Fruit fly (Drosophila melanogaster) whole organism: ENCODE data around the gene CG34247.
A peak's percentile ranks its signal among the peaks of the same experiment; 100 is the strongest.

ENCODE experiments used
- CG8478 ChIP-seq: fragments of >200 bp; optimal IDR thresholded peaks from 2 replicates; lab custom pipeline; 2018; ENCODE audit warnings: inconsistent platforms
- Dll ChIP-seq: fragments of >200 bp; optimal IDR thresholded peaks from 2 replicates; lab custom pipeline; 2017
- EcR ChIP-seq, 2 experiments: fragments of >200 bp; optimal IDR thresholded peaks; 2 replicates each; lab custom pipeline; 2017; ENCODE audit warnings: missing biosample characterization in 2 of 2, missing genetic modification characterization in 2 of 2, missing genetic modification reagents in 2 of 2
- pan ChIP-seq: fragments of >200 bp; optimal IDR thresholded peaks from 2 replicates; lab custom pipeline; 2017
- psq ChIP-seq: fragments of >200 bp; optimal IDR thresholded peaks from 2 replicates; lab custom pipeline; 2017
- usp ChIP-seq: fragments of >200 bp; optimal IDR thresholded peaks from 2 replicates; lab custom pipeline; 2017; ENCODE audit warnings: missing biosample characterization, missing genetic modification characterization, mixed read lengths

Gene CG34247

DNA sequence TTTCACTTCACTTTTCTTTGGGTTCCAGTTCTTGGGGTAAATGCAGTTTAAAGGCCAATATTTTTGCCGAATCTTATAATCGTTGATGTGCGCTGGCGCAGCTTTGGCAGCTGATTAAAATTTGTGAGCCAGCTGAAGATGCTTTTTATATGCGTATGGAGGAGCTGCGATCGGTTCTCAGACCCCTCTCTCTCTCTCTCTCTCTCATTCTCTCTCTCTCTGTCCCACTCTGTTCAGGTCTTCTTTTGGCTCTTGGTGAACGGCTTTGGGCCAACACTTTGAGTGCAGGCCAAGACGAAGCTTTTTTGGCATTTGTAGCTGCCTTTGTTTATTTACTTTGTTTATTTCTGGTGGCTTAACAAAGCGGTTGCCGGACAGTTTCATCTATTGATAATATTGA, 26.9 kb upstream of the CG34247 start, which contains the start of gene CG13046:
Gene CG13046, minus strand, starts transcription at position 101 of the 400 bp plus-strand sequence.
- TF ChIP-seq psq (no peak), Dll (lab: Kevin White, UChicago) (no peak), EcR (GFP tag; optimal IDR thresholded peaks at IDR 0.05; lab: Kevin White, UChicago) (no peak), usp (no peak), pan (lab: Kevin White, UChicago) (no peak)

DNA sequence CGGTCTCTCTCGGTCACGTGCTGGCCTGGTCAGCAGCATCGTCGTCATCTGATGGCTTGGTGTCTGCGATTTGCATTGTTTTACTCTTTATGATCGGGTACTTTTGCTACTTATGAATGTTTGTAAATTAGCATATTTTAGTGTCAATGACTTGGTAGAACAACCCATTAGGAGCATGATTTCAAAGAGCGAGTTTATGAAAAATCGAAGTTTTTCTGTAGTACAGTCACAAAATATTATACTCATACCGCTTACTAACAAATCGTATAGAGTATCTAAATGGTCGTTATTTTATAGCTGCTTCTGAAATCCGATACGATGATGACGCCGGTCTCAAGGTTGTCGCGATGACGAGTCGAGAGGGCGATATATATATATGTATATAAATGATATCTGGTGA, 24.9 kb upstream of the CG34247 start:
- TF ChIP-seq CG8478 (lab: Kevin White, UChicago) (no peak), psq (no peak), usp (no peak), pan (lab: Kevin White, UChicago) (no peak), EcR (GFP tag; optimal IDR thresholded peaks at IDR 0.05; lab: Kevin White, UChicago) (no peak), Dll (lab: Kevin White, UChicago) (no peak)

- no peak for TF ChIP-seq psq
- TF ChIP-seq CG8478 (lab: Kevin White, UChicago), result no peak
Measured at dm6 chr3L:16285346-16285911, 24.0 kb upstream of the CG34247 start, which contains the start of gene CG13047. Gene CG13047, minus strand, starts transcription at chr3L:16285396.

- TF ChIP-seq pan (lab: Kevin White, UChicago) (no peak), usp (no peak), psq (no peak), Dll (lab: Kevin White, UChicago) (no peak), EcR (GFP tag; optimal IDR thresholded peaks at IDR 0.05; lab: Kevin White, UChicago) (no peak), CG8478 (lab: Kevin White, UChicago) (no peak)
Measured at dm6 chr3L:16283821-16284220, 22.4 kb upstream of the CG34247 start, which contains the start of gene CG13048. Gene CG13048, minus strand, starts transcription at chr3L:16283921.

DNA sequence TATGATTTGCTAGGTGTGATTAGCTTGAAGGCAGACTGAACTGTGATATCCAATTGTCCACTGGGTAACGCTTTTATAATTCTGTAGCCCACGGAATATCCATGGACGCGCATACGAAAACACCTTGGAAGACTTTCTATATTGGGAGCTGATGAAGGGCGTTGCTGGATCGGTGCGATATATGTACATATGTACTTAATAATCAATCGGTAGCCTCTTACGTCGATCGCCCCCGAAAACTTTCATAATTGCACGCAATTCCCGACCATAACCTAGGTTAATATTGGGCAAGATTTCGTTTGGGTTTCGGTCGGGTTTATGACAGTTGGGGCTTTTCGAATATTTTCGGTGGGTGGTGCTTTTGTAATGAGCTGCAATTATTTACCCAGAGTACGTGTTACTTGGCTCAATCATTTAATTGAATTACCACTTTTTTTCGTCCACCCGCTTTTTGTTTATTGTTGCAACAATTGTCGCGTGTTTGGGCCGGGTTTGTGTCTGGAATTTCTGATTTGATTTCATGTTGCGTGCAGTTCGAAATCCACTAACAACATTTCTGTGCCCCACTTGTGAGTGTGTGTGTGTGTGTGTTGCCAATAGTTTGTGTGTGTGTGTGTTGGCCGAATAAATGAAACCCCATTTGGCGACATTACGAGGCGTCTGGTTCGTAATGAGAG, 20.6 kb upstream of the CG34247 start, which contains the start of gene CG13049:
Gene CG13049, minus strand, starts transcription at position 51 of the 677 bp plus-strand sequence.
- TF ChIP-seq Dll (lab: Kevin White, UChicago), result no peak
- no peak for TF ChIP-seq pan (lab: Kevin White, UChicago)
- TF ChIP-seq psq, result no peak
- no peak for TF ChIP-seq EcR (GFP tag; optimal IDR thresholded peaks at IDR 0.05; lab: Kevin White, UChicago)
- no peak for TF ChIP-seq CG8478 (lab: Kevin White, UChicago)
- TF ChIP-seq usp, result no peak

dm6 chr3L:16279987-16280454, 18.6 kb upstream of the CG34247 start, which contains the start of gene CG13064:
Gene CG13064, plus strand, starts transcription at chr3L:16280404.
- TF ChIP-seq EcR (GFP tag; optimal IDR thresholded peaks at IDR 0.05; lab: Kevin White, UChicago) (peak in 1 of 2 experiments; percentile 54), Dll (lab: Kevin White, UChicago) (no peak)

DNA sequence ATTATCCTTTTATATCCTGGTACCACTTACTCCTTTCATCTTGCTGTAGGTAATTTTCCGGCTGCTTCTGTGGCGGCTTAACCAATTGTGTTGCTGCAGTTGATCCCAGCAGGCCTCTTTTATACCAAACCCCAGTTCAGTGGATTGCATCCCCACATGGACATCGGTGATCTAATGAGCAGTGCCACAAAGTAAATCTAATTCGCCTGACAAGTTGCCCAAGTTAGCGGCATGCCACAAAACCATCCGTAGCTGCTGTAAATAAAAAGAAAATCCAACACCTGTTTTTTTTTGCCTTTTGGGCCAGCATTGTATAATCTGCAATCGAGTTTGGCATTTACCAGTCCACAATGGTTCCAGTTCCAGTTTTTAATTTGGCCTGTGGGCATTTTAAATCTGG, 17.8 kb upstream of the CG34247 start, which contains the start of gene CG13050:
Gene CG13050, minus strand, starts transcription at position 101 of the 400 bp plus-strand sequence.
- TF ChIP-seq EcR (GFP tag; optimal IDR thresholded peaks at IDR 0.05; lab: Kevin White, UChicago), result no peak
- no peak for TF ChIP-seq psq
- no peak for TF ChIP-seq pan (lab: Kevin White, UChicago)
- no peak for TF ChIP-seq CG8478 (lab: Kevin White, UChicago)
- no peak for TF ChIP-seq usp
- TF ChIP-seq Dll (lab: Kevin White, UChicago), result no peak

dm6 chr3L:16277135-16277534, 15.7 kb upstream of the CG34247 start, which contains the start of gene CG13065:
Gene CG13065, plus strand, starts transcription at chr3L:16277435.
- TF ChIP-seq Dll (lab: Kevin White, UChicago), result no peak
- TF ChIP-seq psq, result no peak
- TF ChIP-seq EcR (GFP tag; optimal IDR thresholded peaks at IDR 0.05; lab: Kevin White, UChicago), result no peak

dm6 chr3L:16275391-16276017, 14.1 kb upstream of the CG34247 start:
- no peak for TF ChIP-seq CG8478 (lab: Kevin White, UChicago)
- no peak for TF ChIP-seq pan (lab: Kevin White, UChicago)
- TF ChIP-seq EcR (GFP tag; optimal IDR thresholded peaks at IDR 0.05; lab: Kevin White, UChicago), result peak in 1 of 2 experiments; percentile 71

DNA sequence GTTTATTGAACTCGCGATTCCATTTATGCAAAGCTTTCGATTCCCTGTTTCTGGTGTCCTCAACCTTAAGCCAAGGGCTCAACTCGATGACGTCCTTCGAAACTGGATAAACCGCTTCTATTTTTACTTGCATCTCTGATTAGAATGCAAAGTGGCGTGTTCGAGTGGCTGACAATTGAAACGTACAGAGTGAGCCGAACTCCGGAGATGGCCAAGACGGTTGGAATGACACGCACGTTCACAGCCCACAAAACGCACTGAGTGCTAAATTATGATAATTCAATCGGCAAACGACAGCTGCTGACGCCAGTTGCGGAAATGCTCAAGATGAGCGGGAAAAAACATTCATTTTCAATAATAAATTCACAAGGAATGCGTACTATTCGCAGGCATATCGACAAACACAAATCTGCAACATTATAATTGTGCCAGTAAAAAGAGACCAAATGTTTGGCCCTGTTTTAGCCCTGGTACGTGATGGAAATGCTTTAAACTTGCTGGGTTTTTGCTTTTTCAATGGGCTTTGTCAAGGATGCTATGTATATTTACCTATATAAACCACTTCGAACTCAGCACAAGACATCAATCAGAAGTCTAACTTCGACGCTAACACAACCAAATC, 11.0 kb upstream of the CG34247 start, which contains the start of gene CG13066:
Gene CG13066, plus strand, starts transcription at position 572 of the 622 bp plus-strand sequence.
- TF ChIP-seq Dll (lab: Kevin White, UChicago), result no peak
- TF ChIP-seq EcR (GFP tag; optimal IDR thresholded peaks at IDR 0.05; lab: Kevin White, UChicago), result no peak
- TF ChIP-seq usp, result no peak
- no peak for TF ChIP-seq psq
- TF ChIP-seq pan (lab: Kevin White, UChicago), result no peak
- no peak for TF ChIP-seq CG8478 (lab: Kevin White, UChicago)

DNA sequence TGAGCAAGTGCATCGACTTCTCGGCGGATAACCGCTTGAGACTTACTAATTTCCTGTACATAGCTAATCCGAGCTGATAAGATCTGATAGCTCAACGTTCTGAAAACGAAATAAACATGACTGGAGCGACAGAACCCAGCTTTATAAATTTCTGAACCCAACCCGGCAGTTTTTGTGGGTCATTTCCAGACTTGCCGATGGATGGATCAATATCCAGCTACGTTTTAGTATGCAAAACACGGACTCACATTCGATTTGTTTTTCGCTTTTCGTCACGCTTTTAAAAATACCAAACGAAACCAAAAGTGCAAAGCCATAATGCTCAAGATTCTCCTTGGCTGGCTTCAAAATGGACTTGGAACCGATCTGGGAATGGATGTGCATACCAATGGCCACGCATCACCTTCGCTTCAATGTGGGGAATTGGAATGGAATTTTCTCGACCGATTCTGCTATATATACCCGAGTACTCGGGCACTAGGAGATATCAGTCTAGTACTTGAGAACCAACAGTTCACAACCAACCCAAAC, 9.5 kb upstream of the CG34247 start, which contains the start of the genes CG34248 and CG13067:
Gene CG34248, minus strand, starts transcription at position 101 of the 531 bp plus-strand sequence.
Gene CG13067, plus strand, starts transcription at position 481 of the 531 bp plus-strand sequence.
- TF ChIP-seq usp, result no peak
- TF ChIP-seq Dll (lab: Kevin White, UChicago), result no peak
- no peak for TF ChIP-seq CG8478 (lab: Kevin White, UChicago)
- TF ChIP-seq pan (lab: Kevin White, UChicago), result no peak
- no peak for TF ChIP-seq EcR (GFP tag; optimal IDR thresholded peaks at IDR 0.05; lab: Kevin White, UChicago)
- no peak for TF ChIP-seq psq
